Worm (Caenorhabditis elegans) whole organism, midembryonic: ENCODE results near the gene srbc-78.

Experiments used
- T22C8.4 ChIP-seq: fragments of 200-800 bp; sonication (Bioruptor generic); IDR thresholded peaks from 2 replicates; pipeline ENCODE4 v1.3.6; 2022; ENCODE audit warnings: missing genetic modification characterization, missing compliant biosample characterization
- cog-1 ChIP-seq: sonication (generic microtip); optimal IDR thresholded peaks from 2 replicates; lab custom pipeline; 2016; ENCODE audit warnings: missing genetic modification characterization, missing compliant biosample characterization
- flt-1 ChIP-seq: fragments of 200-800 bp; sonication (Bioruptor generic); IDR thresholded peaks from 2 replicates; pipeline ENCODE4 v1.3.6; 2022; ENCODE audit warnings: missing genetic modification characterization, missing compliant biosample characterization
- klf-2 ChIP-seq: fragments of 200-800 bp; sonication (Bioruptor generic); conservative IDR thresholded peaks from 2 replicates; pipeline ENCODE4 v1.3.6; 2022; ENCODE audit warnings: missing genetic modification reagents, missing genetic modification characterization, missing compliant biosample characterization
- med-1 ChIP-seq: sonication (generic microtip); optimal IDR thresholded peaks from 2 replicates; lab custom pipeline; 2017; ENCODE audit warnings: missing genetic modification characterization, mild to moderate bottlenecking, missing compliant biosample characterization, antibody characterized with exemption, missing genetic modification reagents; ENCODE audit not compliant: insufficient read depth
- ref-1 ChIP-seq: fragments of 200-800 bp; sonication (Bioruptor generic); conservative IDR thresholded peaks from 2 replicates; pipeline ENCODE4 v1.3.6; 2022; ENCODE audit warnings: missing genetic modification reagents, missing genetic modification characterization, missing compliant biosample characterization
- tab-1 ChIP-seq: fragments of 200-800 bp; sonication (Bioruptor generic); IDR thresholded peaks from 2 replicates; pipeline ENCODE4 v1.3.6; 2022; ENCODE audit warnings: missing genetic modification characterization, missing compliant biosample characterization
- ztf-23 ChIP-seq: fragments of 200-800 bp; sonication (Bioruptor generic); IDR thresholded peaks from 2 replicates; pipeline ENCODE4 v1.3.6; 2022; ENCODE audit warnings: missing genetic modification reagents, missing genetic modification characterization, missing compliant biosample characterization
- ztf-29 ChIP-seq: fragments of 200-800 bp; sonication (Bioruptor generic); IDR thresholded peaks from 2 replicates; pipeline ENCODE4 v1.3.6; 2022; ENCODE audit warnings: missing genetic modification reagents, missing genetic modification characterization, missing compliant biosample characterization

Gene srbc-78

ce11 chrV:20493271-20494231 lies 4.5 kb upstream of the srbc-78 start, which contains the start of gene B0250.5:
Gene B0250.5, plus strand, starts transcription at chrV:20493924.
- TF ChIP-seq tab-1 (GFP tag; lab: Robert Waterston, UW) = no peak
- TF ChIP-seq ztf-23 = 0 out of 2 replicates have a peak, but pooled peaks have one; percentile 42

ce11 chrV:20492385-20492784 lies 3.4 kb upstream of the srbc-78 start, which contains the start of gene srbc-79:
Gene srbc-79, minus strand, starts transcription at chrV:20492485.
- no peak for TF ChIP-seq med-1 (GFP tag; lab: Kevin White, UChicago)
- no peak for TF ChIP-seq flt-1 (GFP tag; lab: Robert Waterston, UW)
- no peak for TF ChIP-seq tab-1 (GFP tag; lab: Robert Waterston, UW)
- TF ChIP-seq cog-1 (tag; lab: Kevin White, UChicago) = no peak
- TF ChIP-seq klf-2 (GFP tag; lab: Robert Waterston, UW) = no peak
- TF ChIP-seq ztf-29 (GFP tag; lab: Robert Waterston, UW) = no peak

- no peak for TF ChIP-seq tab-1 (GFP tag; lab: Robert Waterston, UW)
- TF ChIP-seq cog-1 (tag; lab: Kevin White, UChicago) = no peak
- TF ChIP-seq flt-1 (GFP tag; lab: Robert Waterston, UW) = no peak
- no peak for TF ChIP-seq ref-1 (GFP tag; lab: Robert Waterston, UW)
- TF ChIP-seq ztf-23 = no peak
- no peak for TF ChIP-seq klf-2 (GFP tag; lab: Robert Waterston, UW)
- TF ChIP-seq ztf-29 (GFP tag; lab: Robert Waterston, UW) = no peak
- TF ChIP-seq med-1 (GFP tag; lab: Kevin White, UChicago) = no peak
- no peak for TF ChIP-seq T22C8.4
Measured at ce11 chrV:20486549-20486948, 2.5 kb downstream of the srbc-78 start.

- TF ChIP-seq ztf-29 (GFP tag; lab: Robert Waterston, UW) (no peak), ztf-23 (no peak), flt-1 (GFP tag; lab: Robert Waterston, UW) (no peak)
Measured at ce11 chrV:20485285-20485684, 3.7 kb downstream of the srbc-78 start, which contains the start of gene dhcr-7. Gene dhcr-7, minus strand, starts transcription at chrV:20485385.

- TF ChIP-seq flt-1 (GFP tag; lab: Robert Waterston, UW) (no peak), klf-2 (GFP tag; lab: Robert Waterston, UW) (no peak), ztf-29 (GFP tag; lab: Robert Waterston, UW) (no peak), cog-1 (tag; lab: Kevin White, UChicago) (no peak), ztf-23 (no peak), med-1 (GFP tag; lab: Kevin White, UChicago) (no peak), tab-1 (GFP tag; lab: Robert Waterston, UW) (no peak), T22C8.4 (no peak), ref-1 (GFP tag; lab: Robert Waterston, UW) (no peak)
Measured at ce11 chrV:20480790-20481189, 8.2 kb downstream of the srbc-78 start.

ce11 chrV:20479013-20479739 lies 9.8 kb downstream of the srbc-78 start, which contains the start of the genes calf-1 and rpl-2:
Gene calf-1, minus strand, starts transcription at chrV:20479089.
Gene rpl-2, plus strand, starts transcription at chrV:20479689.
- TF ChIP-seq flt-1 (GFP tag; lab: Robert Waterston, UW) (no peak), ztf-23 (no peak), klf-2 (GFP tag; lab: Robert Waterston, UW) (no peak), T22C8.4 (no peak), ref-1 (GFP tag; lab: Robert Waterston, UW) (no peak), med-1 (GFP tag; lab: Kevin White, UChicago) (no peak)

- no peak for TF ChIP-seq ref-1 (GFP tag; lab: Robert Waterston, UW)
- TF ChIP-seq cog-1 (tag; lab: Kevin White, UChicago) = no peak
- TF ChIP-seq ztf-23 = no peak
Measured at ce11 chrV:20476981-20477380, 12.0 kb downstream of the srbc-78 start.

ce11 chrV:20476514-20476913 lies 12.5 kb downstream of the srbc-78 start:
- TF ChIP-seq ref-1 (GFP tag; lab: Robert Waterston, UW) = no peak
- TF ChIP-seq flt-1 (GFP tag; lab: Robert Waterston, UW) = no peak
- TF ChIP-seq ztf-29 (GFP tag; lab: Robert Waterston, UW) = no peak
- TF ChIP-seq T22C8.4 = no peak
- no peak for TF ChIP-seq cog-1 (tag; lab: Kevin White, UChicago)
- no peak for TF ChIP-seq ztf-23

- TF ChIP-seq ref-1 (GFP tag; lab: Robert Waterston, UW) = no peak
- TF ChIP-seq flt-1 (GFP tag; lab: Robert Waterston, UW) = no peak
- TF ChIP-seq T22C8.4 = no peak
- no peak for TF ChIP-seq ztf-23
- no peak for TF ChIP-seq klf-2 (GFP tag; lab: Robert Waterston, UW)
- TF ChIP-seq ztf-29 (GFP tag; lab: Robert Waterston, UW) = no peak
- no peak for TF ChIP-seq tab-1 (GFP tag; lab: Robert Waterston, UW)
- no peak for TF ChIP-seq cog-1 (tag; lab: Kevin White, UChicago)
- TF ChIP-seq med-1 (GFP tag; lab: Kevin White, UChicago) = no peak
Measured at ce11 chrV:20475830-20476229, 13.2 kb downstream of the srbc-78 start, which contains the start of gene B0250.7. Gene B0250.7, minus strand, starts transcription at chrV:20476061.
